Worm (Caenorhabditis elegans) whole organism, midembryonic: Measurements from ENCODE around the gene Y6G8.15.
"Not testable (repeated sequence)": the region's sequence is repeated elsewhere in the genome, so short reads cannot be mapped to it uniquely, and the experiment has no call there.

Experiments used
- T22C8.4 ChIP-seq: fragments of 200-800 bp; sonication (Bioruptor generic); IDR thresholded peaks from 2 replicates; pipeline ENCODE4 v1.3.6; 2022; ENCODE audit warnings: missing genetic modification characterization, missing compliant biosample characterization
- cog-1 ChIP-seq: sonication (generic microtip); optimal IDR thresholded peaks from 2 replicates; lab custom pipeline; 2016; ENCODE audit warnings: missing genetic modification characterization, missing compliant biosample characterization
- flt-1 ChIP-seq: fragments of 200-800 bp; sonication (Bioruptor generic); IDR thresholded peaks from 2 replicates; pipeline ENCODE4 v1.3.6; 2022; ENCODE audit warnings: missing genetic modification characterization, missing compliant biosample characterization
- klf-2 ChIP-seq: fragments of 200-800 bp; sonication (Bioruptor generic); conservative IDR thresholded peaks from 2 replicates; pipeline ENCODE4 v1.3.6; 2022; ENCODE audit warnings: missing genetic modification reagents, missing genetic modification characterization, missing compliant biosample characterization
- med-1 ChIP-seq: sonication (generic microtip); optimal IDR thresholded peaks from 2 replicates; lab custom pipeline; 2017; ENCODE audit warnings: missing genetic modification characterization, mild to moderate bottlenecking, missing compliant biosample characterization, antibody characterized with exemption, missing genetic modification reagents; ENCODE audit not compliant: insufficient read depth
- ref-1 ChIP-seq: fragments of 200-800 bp; sonication (Bioruptor generic); conservative IDR thresholded peaks from 2 replicates; pipeline ENCODE4 v1.3.6; 2022; ENCODE audit warnings: missing genetic modification reagents, missing genetic modification characterization, missing compliant biosample characterization
- tab-1 ChIP-seq: fragments of 200-800 bp; sonication (Bioruptor generic); IDR thresholded peaks from 2 replicates; pipeline ENCODE4 v1.3.6; 2022; ENCODE audit warnings: missing genetic modification characterization, missing compliant biosample characterization
- ztf-23 ChIP-seq: fragments of 200-800 bp; sonication (Bioruptor generic); IDR thresholded peaks from 2 replicates; pipeline ENCODE4 v1.3.6; 2022; ENCODE audit warnings: missing genetic modification reagents, missing genetic modification characterization, missing compliant biosample characterization
- ztf-29 ChIP-seq: fragments of 200-800 bp; sonication (Bioruptor generic); IDR thresholded peaks from 2 replicates; pipeline ENCODE4 v1.3.6; 2022; ENCODE audit warnings: missing genetic modification reagents, missing genetic modification characterization, missing compliant biosample characterization

Y6G8.15 gene

DNA sequence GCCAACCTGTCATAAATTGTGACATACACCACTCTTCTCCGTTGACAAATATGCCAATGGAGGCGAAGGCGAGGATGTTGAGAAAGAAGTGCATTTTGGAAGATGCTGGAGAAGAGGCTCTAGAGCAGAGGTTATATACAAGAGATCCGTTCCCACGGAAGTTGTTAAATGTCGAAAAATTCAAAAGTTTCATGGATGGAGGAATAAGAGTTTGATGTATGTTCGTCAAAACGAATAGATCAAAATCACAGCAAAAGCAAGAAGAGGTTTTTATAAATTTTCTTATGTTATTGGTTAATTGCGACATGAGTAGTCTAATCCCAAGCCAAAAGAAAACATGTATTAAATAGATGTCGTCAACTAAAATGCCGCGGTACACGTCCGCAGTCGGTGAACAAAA, at the start of gene Y6G8.15:
Y6G8.15 (minus strand) TSS at position 101 of the 400 bp plus-strand sequence.
- not testable (repeated sequence) for TF ChIP-seq ref-1 (GFP tag; lab: Robert Waterston, UW); tab-1; cog-1

DNA sequence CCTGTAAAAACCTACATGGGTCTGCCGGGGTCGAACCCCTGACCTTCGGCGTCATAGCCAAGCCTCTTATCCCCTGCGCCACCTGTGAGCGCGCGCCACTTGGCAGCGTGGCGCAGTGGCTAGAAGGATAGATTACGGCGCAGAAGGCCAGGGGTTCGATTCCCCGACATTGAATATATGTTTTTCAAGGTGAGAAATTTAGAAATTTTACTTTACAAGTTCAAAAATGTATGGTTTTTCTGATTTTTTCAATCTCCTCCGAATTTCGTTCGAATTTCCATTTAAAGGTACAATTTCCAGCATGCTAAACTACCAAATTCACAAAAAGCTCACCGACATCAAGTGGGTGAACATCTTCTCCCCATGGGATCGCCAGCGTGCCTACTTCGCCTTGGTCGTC, 49.6 kb upstream of the Y6G8.15 start, which contains the start of gene dgat-2:
dgat-2 (plus strand) TSS at position 301 of the 400 bp plus-strand sequence.
- no peak for TF ChIP-seq tab-1
- no peak for TF ChIP-seq flt-1
- TF ChIP-seq klf-2, result no peak
- no peak for TF ChIP-seq ref-1 (GFP tag; lab: Robert Waterston, UW)
- TF ChIP-seq cog-1, result no peak
- TF ChIP-seq ztf-23 (GFP tag; lab: Robert Waterston, UW), result no peak
- TF ChIP-seq T22C8.4, result no peak

ce11 chrV:17659228-17659627, 48.8 kb upstream of the Y6G8.15 start, which contains the start of gene fbxa-108:
fbxa-108 (minus strand) TSS chrV:17659385.
- TF ChIP-seq ztf-29 (GFP tag; lab: Robert Waterston, UW) (no peak), tab-1 (no peak), flt-1 (no peak), ztf-23 (GFP tag; lab: Robert Waterston, UW) (no peak), T22C8.4 (no peak), klf-2 (no peak), ref-1 (GFP tag; lab: Robert Waterston, UW) (no peak), cog-1 (no peak), med-1 (GFP tag; lab: Kevin White, UChicago) (no peak)

ce11 chrV:17658824-17659223, 48.4 kb upstream of the Y6G8.15 start:
- TF ChIP-seq flt-1, result no peak
- TF ChIP-seq ref-1 (GFP tag; lab: Robert Waterston, UW), result no peak
- TF ChIP-seq tab-1, result no peak
- no peak for TF ChIP-seq ztf-29 (GFP tag; lab: Robert Waterston, UW)
- no peak for TF ChIP-seq klf-2

DNA sequence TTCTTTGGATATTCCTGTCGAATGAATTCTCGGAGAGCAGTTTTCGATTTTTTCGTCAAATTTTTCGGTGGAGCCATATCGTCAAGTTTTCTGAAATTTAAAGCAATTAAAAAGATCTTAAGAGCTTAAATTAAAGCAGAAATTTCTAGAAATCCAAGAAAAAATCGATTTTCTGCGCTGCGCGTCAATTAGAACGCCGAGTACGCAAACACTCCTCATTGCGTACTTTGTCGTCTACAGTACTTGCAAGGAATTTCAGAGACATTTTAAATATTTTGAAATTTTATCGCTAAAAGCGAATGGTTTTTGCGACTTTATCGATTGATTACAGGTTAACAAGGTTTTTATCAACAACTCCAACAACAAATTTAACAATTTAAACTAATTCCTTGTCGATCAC, 44.8 kb upstream of the Y6G8.15 start:
- TF ChIP-seq klf-2 (no peak), cog-1 (no peak), ref-1 (GFP tag; lab: Robert Waterston, UW) (no peak), ztf-23 (GFP tag; lab: Robert Waterston, UW) (no peak), ztf-29 (GFP tag; lab: Robert Waterston, UW) (no peak)

DNA sequence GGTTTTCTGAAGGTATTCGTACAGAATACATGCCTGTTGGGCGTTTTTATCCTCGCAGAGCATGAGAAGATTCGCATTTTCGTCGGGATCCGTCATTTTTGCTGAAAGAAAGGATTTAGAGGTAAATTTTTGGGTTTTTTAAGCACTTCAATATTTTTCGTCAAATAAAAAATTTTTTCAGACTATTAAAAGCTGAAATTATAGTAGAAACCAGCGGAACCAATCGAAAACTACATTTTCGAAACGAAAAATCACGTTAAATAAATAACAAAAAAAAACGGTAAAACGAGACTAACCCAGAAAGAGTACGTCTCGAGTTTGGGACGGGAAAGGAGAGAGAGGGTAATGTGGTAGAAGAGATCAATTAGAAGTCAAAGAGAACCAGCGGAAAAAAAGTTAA, 40.0 kb upstream of the Y6G8.15 start, which contains the start of gene fbxa-192:
fbxa-192 (minus strand) TSS at position 101 of the 400 bp plus-strand sequence.
- TF ChIP-seq cog-1, result no peak
- TF ChIP-seq ztf-23 (GFP tag; lab: Robert Waterston, UW), result no peak
- no peak for TF ChIP-seq T22C8.4
- TF ChIP-seq klf-2, result no peak
- TF ChIP-seq ztf-29 (GFP tag; lab: Robert Waterston, UW), result no peak
- no peak for TF ChIP-seq flt-1
- no peak for TF ChIP-seq med-1 (GFP tag; lab: Kevin White, UChicago)
- TF ChIP-seq ref-1 (GFP tag; lab: Robert Waterston, UW), result no peak

DNA sequence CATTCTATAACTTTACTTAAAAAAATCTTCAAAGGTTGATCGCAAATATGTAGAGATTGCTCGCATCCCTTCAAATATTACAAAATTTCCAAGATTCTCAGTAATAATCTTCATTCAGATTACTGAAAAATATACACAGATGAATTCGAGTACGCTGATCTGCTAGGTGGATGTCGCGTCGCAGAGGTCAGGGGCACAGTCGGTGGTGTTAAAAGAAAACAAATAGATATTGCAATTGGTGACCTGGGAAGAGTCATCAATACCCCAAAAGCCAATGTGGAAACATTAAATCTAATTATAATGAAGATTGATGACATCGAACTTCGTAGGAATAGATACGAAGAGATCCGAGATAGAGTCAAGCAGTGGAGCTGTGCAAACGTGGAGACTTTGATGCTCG, 18.2 kb upstream of the Y6G8.15 start, which contains the start of gene F57G4.10:
F57G4.10 (plus strand) TSS at position 301 of the 400 bp plus-strand sequence.
- TF ChIP-seq klf-2 (no peak), flt-1 (no peak), ref-1 (GFP tag; lab: Robert Waterston, UW) (no peak), tab-1 (no peak), med-1 (GFP tag; lab: Kevin White, UChicago) (no peak), cog-1 (no peak), ztf-29 (GFP tag; lab: Robert Waterston, UW) (no peak), ztf-23 (GFP tag; lab: Robert Waterston, UW) (no peak)

DNA sequence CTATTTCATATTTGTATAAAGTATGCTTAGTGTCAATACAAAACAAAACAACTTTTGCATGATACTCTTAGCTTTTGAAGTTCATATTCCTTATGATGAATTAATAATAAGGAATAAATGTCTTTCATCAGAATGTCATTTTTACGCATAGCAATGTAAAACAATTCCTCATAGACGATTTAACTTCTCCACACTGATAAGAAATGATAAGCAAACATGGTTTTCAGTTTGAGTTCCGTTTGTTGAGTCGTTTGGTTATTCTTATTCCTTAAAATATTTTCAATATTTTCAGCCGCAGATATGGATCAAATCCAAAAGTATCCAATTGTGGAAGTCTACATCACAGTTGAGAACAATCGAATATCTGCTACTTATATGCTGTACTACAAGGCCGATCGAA, 14.5 kb upstream of the Y6G8.15 start, which contains the start of gene F57G4.11:
F57G4.11 (plus strand) TSS at position 301 of the 400 bp plus-strand sequence.
- TF ChIP-seq flt-1 (no peak), tab-1 (no peak), med-1 (GFP tag; lab: Kevin White, UChicago) (no peak), cog-1 (no peak), T22C8.4 (no peak), ztf-23 (GFP tag; lab: Robert Waterston, UW) (no peak), ztf-29 (GFP tag; lab: Robert Waterston, UW) (no peak)

- no peak for TF ChIP-seq tab-1
- TF ChIP-seq ztf-29 (GFP tag; lab: Robert Waterston, UW), result no peak
- TF ChIP-seq ztf-23 (GFP tag; lab: Robert Waterston, UW), result no peak
- TF ChIP-seq med-1 (GFP tag; lab: Kevin White, UChicago), result no peak
- TF ChIP-seq flt-1, result no peak
- no peak for TF ChIP-seq T22C8.4
- TF ChIP-seq cog-1, result no peak
- TF ChIP-seq ref-1 (GFP tag; lab: Robert Waterston, UW), result no peak
- TF ChIP-seq klf-2, result no peak
Observed at ce11 chrV:17623230-17623629, 12.8 kb upstream of the Y6G8.15 start, which contains the start of gene F57G4.1. F57G4.1 (plus strand) TSS chrV:17623530.

- no peak for TF ChIP-seq tab-1
- TF ChIP-seq flt-1, result no peak
- no peak for TF ChIP-seq ztf-29 (GFP tag; lab: Robert Waterston, UW)
- no peak for TF ChIP-seq ref-1 (GFP tag; lab: Robert Waterston, UW)
Observed at ce11 chrV:17620266-17620665, 9.9 kb upstream of the Y6G8.15 start, which contains the start of gene Y6G8.8. Y6G8.8 (plus strand) TSS chrV:17620566.

DNA sequence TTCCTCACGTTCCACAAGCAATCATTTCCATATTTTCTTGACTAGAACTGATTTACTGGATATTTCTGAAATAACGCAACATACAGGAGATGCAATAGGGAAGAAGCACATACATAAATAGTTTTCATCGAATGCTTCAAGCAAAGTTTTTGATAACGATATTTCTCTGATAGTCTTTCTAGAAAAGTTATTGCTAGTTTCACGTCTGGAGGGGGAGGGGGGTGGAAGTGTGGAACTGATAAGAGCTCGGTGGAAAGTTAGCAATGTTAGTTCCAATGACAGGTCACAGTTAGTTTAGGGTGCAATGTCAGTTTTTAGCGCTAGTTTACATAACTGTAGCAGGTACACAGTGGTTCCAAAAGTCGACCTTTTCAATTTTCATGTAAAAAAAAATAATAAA, 6.4 kb upstream of the Y6G8.15 start, which contains the start of gene Y6G8.6:
Y6G8.6 (minus strand) TSS at position 98 of the 400 bp plus-strand sequence.
- TF ChIP-seq klf-2, result no peak
- TF ChIP-seq T22C8.4, result no peak
- no peak for TF ChIP-seq ztf-23 (GFP tag; lab: Robert Waterston, UW)
- TF ChIP-seq flt-1, result no peak
- no peak for TF ChIP-seq tab-1
- TF ChIP-seq ref-1 (GFP tag; lab: Robert Waterston, UW), result no peak
- TF ChIP-seq ztf-29 (GFP tag; lab: Robert Waterston, UW), result no peak
- no peak for TF ChIP-seq cog-1
- TF ChIP-seq med-1 (GFP tag; lab: Kevin White, UChicago), result no peak
